Fruit fly (Drosophila melanogaster) whole organism, embryonic: ENCODE data around the gene Vha100-2.

Source experiments
- ATbp ChIP-seq: fragments of 200-800 bp; sonication (Bioruptor generic); optimal IDR thresholded peaks from 2 replicates; lab custom pipeline; 2017; ENCODE audit warnings: missing biosample characterization, mild to moderate bottlenecking, missing genetic modification characterization, missing genetic modification reagents
- Atf6 ChIP-seq: fragments of 200-800 bp; sonication (Bioruptor generic); IDR thresholded peaks from 2 replicates; pipeline ENCODE4 v1.3.6; 2022; ENCODE audit warnings: missing biosample characterization, missing genetic modification characterization
- CG10267 ChIP-seq: fragments of 200-800 bp; sonication (Bioruptor generic); optimal IDR thresholded peaks from 2 replicates; lab custom pipeline; 2018; ENCODE audit warnings: missing biosample characterization, mild to moderate bottlenecking, missing genetic modification characterization, moderate library complexity
- CG11560 ChIP-seq: fragments of 200-800 bp; sonication (Bioruptor generic); IDR thresholded peaks from 3 replicates; pipeline ENCODE4 v1.3.6; 2022; ENCODE audit warnings: missing biosample characterization, missing genetic modification characterization
- CG12659 ChIP-seq: fragments of 200-800 bp; sonication (Bioruptor generic); optimal IDR thresholded peaks from 3 replicates; lab custom pipeline; 2017; ENCODE audit warnings: mild to moderate bottlenecking, missing biosample characterization, missing genetic modification reagents, missing genetic modification characterization
- CG13296 ChIP-seq: fragments of 200-800 bp; sonication (Bioruptor generic); optimal IDR thresholded peaks from 3 replicates; lab custom pipeline; 2018; ENCODE audit warnings: missing biosample characterization, mild to moderate bottlenecking, missing genetic modification characterization
- CG13894 ChIP-seq: fragments of 200-800 bp; sonication (Bioruptor generic); optimal IDR thresholded peaks from 3 replicates; lab custom pipeline; 2018; ENCODE audit warnings: missing biosample characterization, mild to moderate bottlenecking, missing genetic modification characterization, moderate library complexity
- CG14667 ChIP-seq: fragments of 200-800 bp; sonication (Bioruptor generic); IDR thresholded peaks from 2 replicates; pipeline ENCODE4 v1.3.6; 2022; ENCODE audit warnings: missing biosample characterization, missing genetic modification characterization
- CG15269 ChIP-seq: fragments of 200-800 bp; sonication (Bioruptor generic); optimal IDR thresholded peaks from 2 replicates; lab custom pipeline; 2018; ENCODE audit warnings: missing biosample characterization, mild to moderate bottlenecking, missing genetic modification characterization, moderate library complexity
- CG15601 ChIP-seq: fragments of 200-800 bp; sonication (Bioruptor generic); optimal IDR thresholded peaks from 3 replicates; lab custom pipeline; 2019; ENCODE audit warnings: missing biosample characterization, mild to moderate bottlenecking, missing genetic modification characterization, moderate library complexity
- CG1647 ChIP-seq: fragments of 200-800 bp; sonication (Bioruptor generic); optimal IDR thresholded peaks from 3 replicates; lab custom pipeline; 2016; ENCODE audit warnings: missing biosample characterization, missing genetic modification characterization
- CG17328 ChIP-seq: fragments of 200-800 bp; sonication (Bioruptor generic); IDR thresholded peaks from 2 replicates; pipeline ENCODE4 v1.3.6; 2022; ENCODE audit warnings: missing biosample characterization, missing genetic modification characterization
- CG31388 ChIP-seq: fragments of 200-800 bp; sonication (Bioruptor generic); optimal IDR thresholded peaks from 2 replicates; lab custom pipeline; 2016; ENCODE audit warnings: missing biosample characterization, missing genetic modification characterization
- CG3995 ChIP-seq: fragments of 200-800 bp; sonication (Bioruptor generic); optimal IDR thresholded peaks from 3 replicates; lab custom pipeline; 2016; ENCODE audit warnings: missing biosample characterization, missing genetic modification characterization
- CG4282 ChIP-seq: fragments of 200-800 bp; sonication (Bioruptor generic); optimal IDR thresholded peaks from 2 replicates; lab custom pipeline; 2016; ENCODE audit warnings: missing biosample characterization, missing genetic modification characterization
- CG4404 ChIP-seq: fragments of 200-800 bp; sonication (Bioruptor generic); IDR thresholded peaks from 2 replicates; pipeline ENCODE4 v1.3.6; 2022; ENCODE audit warnings: missing biosample characterization, missing genetic modification characterization
- CG4707 ChIP-seq: fragments of 200-800 bp; sonication (Bioruptor generic); optimal IDR thresholded peaks from 2 replicates; lab custom pipeline; 2018; ENCODE audit warnings: missing biosample characterization, mild to moderate bottlenecking, missing genetic modification characterization, moderate library complexity
- CG5180 ChIP-seq: fragments of 200-800 bp; sonication (Bioruptor generic); optimal IDR thresholded peaks from 3 replicates; lab custom pipeline; 2017; ENCODE audit warnings: missing biosample characterization, missing genetic modification characterization, mild to moderate bottlenecking, moderate library complexity, missing genetic modification reagents
- CG7786 ChIP-seq: fragments of 200-800 bp; sonication (Bioruptor generic); optimal IDR thresholded peaks from 2 replicates; lab custom pipeline; 2016; ENCODE audit warnings: missing biosample characterization, missing genetic modification characterization
- CG7987 ChIP-seq: fragments of 200-800 bp; sonication (Bioruptor generic); optimal IDR thresholded peaks from 2 replicates; lab custom pipeline; 2018; ENCODE audit warnings: missing biosample characterization, mild to moderate bottlenecking, missing genetic modification characterization, moderate library complexity
- CG9932 ChIP-seq: fragments of 200-800 bp; sonication (Bioruptor generic); IDR thresholded peaks from 2 replicates; pipeline ENCODE4 v1.3.6; 2022; ENCODE audit warnings: missing biosample characterization, missing genetic modification characterization
- Drgx ChIP-seq: fragments of 200-800 bp; sonication (Bioruptor generic); IDR thresholded peaks from 2 replicates; pipeline ENCODE4 v1.3.6; 2022; ENCODE audit warnings: missing biosample characterization, missing genetic modification characterization
- E2f2 ChIP-seq: fragments of 200-800 bp; sonication (Bioruptor generic); IDR thresholded peaks from 2 replicates; pipeline ENCODE4 v1.3.6; 2022; ENCODE audit warnings: missing biosample characterization, missing genetic modification characterization
- Ets65A ChIP-seq: fragments of 200-800 bp; sonication (Bioruptor generic); peaks from one replicate; lab custom pipeline; 2016; ENCODE audit warnings: missing biosample characterization, missing genetic modification characterization
- Hand ChIP-seq: fragments of 200-800 bp; sonication (Bioruptor generic); optimal IDR thresholded peaks from 2 replicates; lab custom pipeline; 2017; ENCODE audit warnings: mild to moderate bottlenecking, missing biosample characterization, missing genetic modification reagents, missing genetic modification characterization
- HmgD ChIP-seq: fragments of 200-800 bp; sonication (Bioruptor generic); optimal IDR thresholded peaks from 3 replicates; lab custom pipeline; 2016; ENCODE audit warnings: missing biosample characterization, missing genetic modification characterization
- Kr ChIP-seq: fragments of 200-800 bp; sonication (Bioruptor generic); optimal IDR thresholded peaks from 2 replicates; lab custom pipeline; 2017; ENCODE audit warnings: missing biosample characterization, mild to moderate bottlenecking, missing genetic modification characterization
- Sry-δ ChIP-seq: fragments of 200-800 bp; sonication (Bioruptor generic); optimal IDR thresholded peaks from 2 replicates; lab custom pipeline; 2016; ENCODE audit warnings: missing biosample characterization, missing genetic modification characterization
- YL-1 ChIP-seq: fragments of 200-800 bp; sonication (Bioruptor generic); optimal IDR thresholded peaks from 3 replicates; lab custom pipeline; 2017; ENCODE audit warnings: missing biosample characterization, mild to moderate bottlenecking, missing genetic modification characterization
- ara ChIP-seq: fragments of 200-800 bp; sonication (Bioruptor generic); IDR thresholded peaks from 2 replicates; pipeline ENCODE4 v1.3.6; 2022; ENCODE audit warnings: missing biosample characterization, missing genetic modification characterization
- bowl ChIP-seq: fragments of 200-800 bp; sonication (Bioruptor generic); IDR thresholded peaks from 2 replicates; pipeline ENCODE4 v1.3.6; 2022; ENCODE audit warnings: missing biosample characterization, missing genetic modification characterization
- dmrt11E ChIP-seq: fragments of 200-800 bp; sonication (Bioruptor generic); optimal IDR thresholded peaks from 3 replicates; lab custom pipeline; 2018; ENCODE audit warnings: missing biosample characterization, mild to moderate bottlenecking, missing genetic modification characterization, moderate library complexity
- dmrt99B ChIP-seq: fragments of 200-800 bp; sonication (Bioruptor generic); optimal IDR thresholded peaks from 2 replicates; lab custom pipeline; 2018; ENCODE audit warnings: missing biosample characterization, mild to moderate bottlenecking, missing genetic modification characterization, moderate library complexity
- ewg ChIP-seq: fragments of 200-800 bp; sonication (Bioruptor generic); optimal IDR thresholded peaks from 3 replicates; lab custom pipeline; 2017; ENCODE audit warnings: mild to moderate bottlenecking, missing biosample characterization, missing genetic modification reagents, missing genetic modification characterization
- fd64A ChIP-seq: fragments of 200-800 bp; sonication (Bioruptor generic); optimal IDR thresholded peaks from 3 replicates; lab custom pipeline; 2018; ENCODE audit warnings: missing biosample characterization, mild to moderate bottlenecking, missing genetic modification characterization
- gcm ChIP-seq: fragments of 200-800 bp; sonication (Bioruptor generic); optimal IDR thresholded peaks from 2 replicates; lab custom pipeline; 2019; ENCODE audit warnings: missing biosample characterization, mild to moderate bottlenecking, missing genetic modification characterization, moderate library complexity
- kah ChIP-seq: fragments of 200-800 bp; sonication (Bioruptor generic); optimal IDR thresholded peaks from 2 replicates; lab custom pipeline; 2018; ENCODE audit warnings: missing biosample characterization, mild to moderate bottlenecking, missing genetic modification characterization
- lab ChIP-seq: fragments of 200-800 bp; sonication (Bioruptor generic); optimal IDR thresholded peaks from 3 replicates; lab custom pipeline; 2017; ENCODE audit warnings: missing biosample characterization, missing genetic modification characterization, mild to moderate bottlenecking, moderate library complexity, missing genetic modification reagents
- lov ChIP-seq, 2 experiments: fragments of 200-800 bp in 1 of 2; fragments of >200 bp in 1 of 2; sonication (Bioruptor generic) in 1 of 2; IDR thresholded peaks in 1 of 2; optimal IDR thresholded peaks in 1 of 2; 2 replicates in 1 of 2; 3 replicates in 1 of 2; pipeline versions ENCODE4 v1.3.6 to Lab custom; 2017 to 2022; ENCODE audit warnings: missing biosample characterization in 1 of 2, missing genetic modification characterization in 1 of 2
- luna ChIP-seq: fragments of 200-800 bp; sonication (Bioruptor generic); optimal IDR thresholded peaks from 2 replicates; lab custom pipeline; 2016; ENCODE audit warnings: missing biosample characterization, missing genetic modification characterization
- psq ChIP-seq: fragments of 200-800 bp; sonication (Bioruptor generic); optimal IDR thresholded peaks from 2 replicates; lab custom pipeline; 2017; ENCODE audit warnings: missing biosample characterization, missing genetic modification characterization
- pzg ChIP-seq: fragments of 200-800 bp; sonication (Bioruptor generic); optimal IDR thresholded peaks from 3 replicates; lab custom pipeline; 2018; ENCODE audit warnings: missing biosample characterization, mild to moderate bottlenecking, missing genetic modification characterization, moderate library complexity
- ranshi ChIP-seq: fragments of 200-800 bp; sonication (Bioruptor generic); IDR thresholded peaks from 2 replicates; pipeline ENCODE4 v1.3.6; 2022; ENCODE audit warnings: missing biosample characterization, missing genetic modification characterization
- seq ChIP-seq: fragments of 200-800 bp; sonication (Bioruptor generic); IDR thresholded peaks from 2 replicates; pipeline ENCODE4 v1.3.6; 2022; ENCODE audit warnings: missing biosample characterization, missing genetic modification characterization
- sim ChIP-seq: fragments of 200-800 bp; sonication (Bioruptor generic); IDR thresholded peaks from 2 replicates; pipeline ENCODE4 v1.3.6; 2022; ENCODE audit warnings: missing biosample characterization, missing genetic modification characterization
- tap ChIP-seq: fragments of 200-800 bp; optimal IDR thresholded peaks from 3 replicates; lab custom pipeline; 2019; ENCODE audit warnings: missing biosample characterization, mild to moderate bottlenecking, missing genetic modification characterization, moderate library complexity
- tgo ChIP-seq: fragments of 200-800 bp; sonication (Bioruptor generic); IDR thresholded peaks from 3 replicates; pipeline ENCODE4 v1.3.6; 2022; ENCODE audit warnings: missing biosample characterization, missing genetic modification characterization
- trh ChIP-seq: fragments of 200-800 bp; sonication (Bioruptor generic); optimal IDR thresholded peaks from 2 replicates; lab custom pipeline; 2016; ENCODE audit warnings: missing biosample characterization, missing genetic modification characterization
- ttk ChIP-seq: fragments of 200-800 bp; sonication (Bioruptor generic); IDR thresholded peaks from 2 replicates; pipeline ENCODE4 v2.1.2; 2022; ENCODE audit warnings: missing biosample characterization, missing genetic modification characterization
- tx ChIP-seq: fragments of 200-800 bp; sonication (Bioruptor generic); optimal IDR thresholded peaks from 2 replicates; lab custom pipeline; 2016; ENCODE audit warnings: missing biosample characterization, missing genetic modification characterization
- yki ChIP-seq: fragments of >200 bp; optimal IDR thresholded peaks from 3 replicates; lab custom pipeline; 2018
- zfh1 ChIP-seq: fragments of 200-800 bp; sonication (Bioruptor generic); IDR thresholded peaks from 3 replicates; pipeline ENCODE4 v1.3.6; 2022; ENCODE audit warnings: missing biosample characterization, missing genetic modification characterization

The Vha100-2 gene

dm6 chr3R:18371346-18371745, 27.6 kb downstream of the Vha100-2 start:
- TF ChIP-seq dmrt11E (tag; lab: Kevin White, UChicago), result no peak
- TF ChIP-seq bowl (GFP tag; lab: Robert Waterston, UW), result no peak
- no peak for TF ChIP-seq trh (GFP tag; lab: Kevin White, UChicago)
- no peak for TF ChIP-seq CG15601 (tag; lab: Kevin White, UChicago)
- TF ChIP-seq CG7786 (GFP tag; lab: Kevin White, UChicago), result no peak
- TF ChIP-seq ATbp (GFP tag; lab: Kevin White, UChicago), result no peak
- no peak for TF ChIP-seq CG14667 (GFP tag; lab: Robert Waterston, UW)
- TF ChIP-seq Sry-δ (GFP tag; lab: Kevin White, UChicago), result no peak
- TF ChIP-seq CG31388 (GFP tag; lab: Kevin White, UChicago), result no peak
- TF ChIP-seq CG4404 (GFP tag; lab: Robert Waterston, UW), result no peak
- TF ChIP-seq CG3995, result no peak
- no peak for TF ChIP-seq CG7987 (GFP tag; lab: Kevin White, UChicago)
- TF ChIP-seq ewg, result peak; percentile 7
- no peak for TF ChIP-seq YL-1
- no peak for TF ChIP-seq tx (GFP tag; lab: Kevin White, UChicago)
- TF ChIP-seq CG17328, result no peak
- peak; percentile 95 for TF ChIP-seq Ets65A (GFP tag; lab: Kevin White, UChicago)
- no peak for TF ChIP-seq CG15269
- no peak for TF ChIP-seq CG12659 (GFP tag; lab: Kevin White, UChicago)
- TF ChIP-seq fd64A, result no peak
- no peak for TF ChIP-seq gcm (GFP tag; lab: Kevin White, UChicago)
- no peak for TF ChIP-seq CG5180 (GFP tag; lab: Kevin White, UChicago)
- TF ChIP-seq Kr (GFP tag; lab: Kevin White, UChicago), result no peak
- no peak for TF ChIP-seq lov (optimal IDR thresholded peaks at IDR 0.05; lab: Kevin White, UChicago)
- 0 out of 3 replicates have a peak, but pooled peaks have one; percentile 24 for TF ChIP-seq lov (GFP tag; IDR thresholded peaks at IDR 0.05; lab: Robert Waterston, UW)
- no peak for TF ChIP-seq kah (GFP tag; lab: Kevin White, UChicago)
- no peak for TF ChIP-seq CG10267 (tag; lab: Kevin White, UChicago)
- no peak for TF ChIP-seq Hand
- TF ChIP-seq Atf6 (GFP tag; lab: Robert Waterston, UW), result no peak
- TF ChIP-seq sim (GFP tag; lab: Robert Waterston, UW), result no peak
- TF ChIP-seq tgo (GFP tag; lab: Robert Waterston, UW), result no peak
- no peak for TF ChIP-seq CG1647 (GFP tag; lab: Kevin White, UChicago)
- no peak for TF ChIP-seq luna (GFP tag; lab: Kevin White, UChicago)
- peak; percentile 84 for TF ChIP-seq CG4707
- no peak for TF ChIP-seq CG13894
- TF ChIP-seq ranshi, result no peak
- TF ChIP-seq HmgD (GFP tag; lab: Kevin White, UChicago), result no peak
- peak; percentile 55 for TF ChIP-seq seq (GFP tag; lab: Robert Waterston, UW)
- TF ChIP-seq E2f2 (GFP tag; lab: Robert Waterston, UW), result no peak
- TF ChIP-seq psq (GFP tag; lab: Kevin White, UChicago), result no peak
- 0 out of 2 replicates have a peak, but pooled peaks have one; percentile 12 for TF ChIP-seq ara (GFP tag; lab: Robert Waterston, UW)
- no peak for TF ChIP-seq yki (lab: Kevin White, UChicago)
- no peak for TF ChIP-seq pzg (GFP tag; lab: Kevin White, UChicago)
- no peak for TF ChIP-seq CG11560 (tag; lab: Robert Waterston, UW)
- TF ChIP-seq CG9932, result peak; percentile 46
- no peak for TF ChIP-seq dmrt99B (tag; lab: Kevin White, UChicago)
- no peak for TF ChIP-seq CG4282 (GFP tag; lab: Kevin White, UChicago)
- TF ChIP-seq zfh1 (GFP tag; lab: Robert Waterston, UW), result 0 out of 3 replicates have a peak, but pooled peaks have one; percentile 49
- no peak for TF ChIP-seq tap (tag; lab: Kevin White, UChicago)
- TF ChIP-seq Drgx (GFP tag; lab: Robert Waterston, UW), result peak; percentile 62
- TF ChIP-seq CG13296 (GFP tag; lab: Kevin White, UChicago), result no peak
- TF ChIP-seq ttk, result 0 out of 2 replicates have a peak, but pooled peaks have one; percentile 41
- TF ChIP-seq lab (GFP tag; lab: Kevin White, UChicago), result no peak
